Worm (Caenorhabditis elegans) whole organism, mixed stage, embryonic: Measurements from ENCODE around the gene ZK105.12.

ENCODE experiments used
- M03D4.4 ChIP-seq: sonication (generic microtip); optimal IDR thresholded peaks from 2 replicates; lab custom pipeline; 2017; ENCODE audit warnings: mild to moderate bottlenecking, missing genetic modification characterization, missing compliant biosample characterization
- ces-1 ChIP-seq: fragments of 150-350 bp; optimal IDR thresholded peaks from 2 replicates; lab custom pipeline; 2014; ENCODE audit warnings: missing biosample characterization, missing genetic modification reagents, missing genetic modification characterization
- elt-1 ChIP-seq: sonication (generic microtip); optimal IDR thresholded peaks from 2 replicates; lab custom pipeline; 2017; ENCODE audit warnings: missing genetic modification characterization, mild to moderate bottlenecking, missing compliant biosample characterization, antibody characterized with exemption, moderate library complexity, borderline replicate concordance; ENCODE audit not compliant: insufficient read depth
- elt-3 ChIP-seq: fragments of 150-350 bp; optimal IDR thresholded peaks from 2 replicates; lab custom pipeline; 2014; ENCODE audit warnings: missing biosample characterization, missing genetic modification characterization
- lin-13 ChIP-seq: fragments of 150-350 bp; optimal IDR thresholded peaks from 2 replicates; lab custom pipeline; 2014; ENCODE audit warnings: missing biosample characterization, missing genetic modification characterization
- mab-5 ChIP-seq: fragments of 150-350 bp; optimal IDR thresholded peaks from 2 replicates; lab custom pipeline; 2014; ENCODE audit warnings: missing biosample characterization, missing genetic modification characterization
- mep-1 ChIP-seq: fragments of 150-350 bp; optimal IDR thresholded peaks from 2 replicates; lab custom pipeline; 2017; ENCODE audit warnings: missing biosample characterization, missing genetic modification reagents, missing genetic modification characterization, inconsistent platforms
- nhr-12 ChIP-seq: fragments of 150-350 bp; optimal IDR thresholded peaks from 2 replicates; lab custom pipeline; 2014; ENCODE audit warnings: missing biosample characterization, missing genetic modification characterization
- snpc-4 ChIP-seq: fragments of 150-350 bp; optimal IDR thresholded peaks from 2 replicates; lab custom pipeline; 2014; ENCODE audit warnings: missing biosample characterization, missing genetic modification characterization
- sptf-1 ChIP-seq: sonication (generic microtip); optimal IDR thresholded peaks from 2 replicates; lab custom pipeline; 2017; ENCODE audit warnings: mild to moderate bottlenecking, missing genetic modification characterization, moderate library complexity, missing compliant biosample characterization
- tbx-8 ChIP-seq: fragments of 200-800 bp; sonication (Bioruptor generic); optimal IDR thresholded peaks from 2 replicates; lab custom pipeline; 2018; ENCODE audit warnings: mild to moderate bottlenecking, missing genetic modification characterization, moderate library complexity, missing compliant biosample characterization
- unc-120 ChIP-seq: sonication (generic microtip); optimal IDR thresholded peaks from 2 replicates; lab custom pipeline; 2017; ENCODE audit warnings: missing genetic modification characterization, missing compliant biosample characterization; ENCODE audit not compliant: poor library complexity, severe bottlenecking
- zip-8 ChIP-seq: fragments of 150-350 bp; optimal IDR thresholded peaks from 2 replicates; lab custom pipeline; 2014; ENCODE audit warnings: missing biosample characterization, missing genetic modification characterization
- ztf-11 ChIP-seq: fragments of 150-350 bp; optimal IDR thresholded peaks from 2 replicates; lab custom pipeline; 2014; ENCODE audit warnings: missing biosample characterization, missing genetic modification characterization

ZK105.12 gene

ce11 chrV:7672258-7672657 lies 43.7 kb downstream of the ZK105.12 start, which contains the start of gene C12D5.4:
C12D5.4 (plus strand) TSS chrV:7672558.
- no peak for TF ChIP-seq elt-3

ce11 chrV:7667940-7668339 lies 48.0 kb downstream of the ZK105.12 start, which contains the start of gene C12D5.5:
C12D5.5 (plus strand) TSS chrV:7668240.
- TF ChIP-seq elt-1 (tag; lab: Kevin White, UChicago) (no peak), zip-8 (tag; lab: Kevin White, UChicago) (no peak), snpc-4 (tag; lab: Kevin White, UChicago) (no peak), tbx-8 (GFP tag; lab: Kevin White, UChicago) (no peak), nhr-12 (no peak), mep-1 (no peak), ces-1 (no peak), sptf-1 (no peak), ztf-11 (tag; lab: Kevin White, UChicago) (no peak), unc-120 (tag; lab: Kevin White, UChicago) (no peak), lin-13 (tag; lab: Kevin White, UChicago) (no peak), mab-5 (tag; lab: Kevin White, UChicago) (no peak), M03D4.4 (tag; lab: Kevin White, UChicago) (no peak)
